Fruit fly (Drosophila melanogaster) S2 (cell line): ENCODE data around the gene lsn.

Experiments
- CG8478 ChIP-seq: fragments of >200 bp; optimal IDR thresholded peaks from 2 replicates; lab custom pipeline; 2018
- CTCF ChIP-seq, 2 experiments: fragments of >200 bp; optimal IDR thresholded peaks; 2 replicates each; lab custom pipeline; 2018

- no peak for TF ChIP-seq CTCF (optimal IDR thresholded peaks at IDR 0.05; lab: Kevin White, UChicago)
- TF ChIP-seq CG8478 = no peak
Measured at dm6 chr3R:21863817-21864384, 1.1 kb upstream of the lsn start.
